Worm (Caenorhabditis elegans): ENCODE results near the gene npr-9.

Gene npr-9

DNA sequence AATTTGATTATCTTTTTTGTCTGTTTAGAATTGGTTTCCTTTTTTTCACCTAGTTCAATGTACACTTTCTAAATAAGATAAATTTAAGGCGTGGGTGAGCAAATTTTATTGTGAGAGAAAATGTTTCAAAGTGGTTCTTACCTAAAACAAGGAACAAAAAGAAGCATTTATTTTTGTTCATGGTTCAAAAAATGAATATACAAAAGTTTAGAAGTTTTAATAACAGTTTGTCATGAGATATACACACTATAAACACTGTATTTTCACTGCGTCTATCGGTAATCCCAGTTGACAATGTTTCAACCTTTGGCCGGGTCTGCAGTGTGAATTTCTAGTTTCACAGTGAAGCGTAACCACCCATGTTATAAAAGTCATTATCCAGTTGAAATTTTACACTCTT lies 14.1 kb upstream of the npr-9 start, which contains the start of gene F08G12.11:
Gene F08G12.11, minus strand, starts transcription at position 181 of the 400 bp plus-strand sequence.
- TF ChIP-seq dmd-4 (tag; optimal IDR thresholded peaks at IDR 0.05; ENCODE audit: borderline replicate concordance) (no peak), fkh-10 (GFP tag; optimal IDR thresholded peaks at IDR 0.05) (no peak), pax-1 (tag; optimal IDR thresholded peaks at IDR 0.05) (no peak), hlh-15 (tag; optimal IDR thresholded peaks at IDR 0.05) (no peak), C08G9.2 (tag; optimal IDR thresholded peaks at IDR 0.05) (no peak)

DNA sequence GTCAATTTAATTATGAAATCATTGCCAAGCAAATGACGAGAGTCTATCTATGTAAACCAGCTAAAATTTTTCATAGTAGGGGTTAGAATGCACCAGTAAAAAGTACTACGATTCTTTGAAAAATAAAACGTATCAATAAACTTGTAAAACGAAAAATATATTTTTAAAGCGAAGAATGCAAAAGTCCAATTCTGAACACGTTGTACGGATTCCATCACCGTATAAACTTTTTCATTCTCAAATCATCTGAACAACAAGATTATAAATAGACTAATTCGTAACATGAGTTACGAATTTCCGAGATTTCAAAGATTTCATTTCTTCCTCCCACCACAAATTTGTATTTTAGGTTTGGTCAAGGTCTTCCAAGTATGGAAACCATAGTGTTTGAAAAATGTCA lies 12.8 kb upstream of the npr-9 start, which contains the start of gene nlp-57:
Gene nlp-57, plus strand, starts transcription at position 301 of the 400 bp plus-strand sequence.
- TF ChIP-seq unc-42 (tag; optimal IDR thresholded peaks at IDR 0.05), result no peak
- no peak for TF ChIP-seq ceh-6 (GFP tag; optimal IDR thresholded peaks at IDR 0.05)
- TF ChIP-seq nhr-232 (tag; optimal IDR thresholded peaks at IDR 0.05), result no peak
- TF ChIP-seq ttx-3 (tag; optimal IDR thresholded peaks at IDR 0.05), result no peak
- TF ChIP-seq gmeb-2 (tag; optimal IDR thresholded peaks at IDR 0.05), result no peak
- no peak for TF ChIP-seq pha-4 (tag; optimal IDR thresholded peaks at IDR 0.05)
- no peak for TF ChIP-seq ets-4 (tag; optimal IDR thresholded peaks at IDR 0.05)
- TF ChIP-seq tbx-2 (tag; optimal IDR thresholded peaks at IDR 0.05), result no peak

- TF ChIP-seq ceh-22 (tag; optimal IDR thresholded peaks at IDR 0.05), result no peak
- no peak for TF ChIP-seq unc-86 (tag; optimal IDR thresholded peaks at IDR 0.05)
- TF ChIP-seq ets-4 (tag; optimal IDR thresholded peaks at IDR 0.05), result no peak
- TF ChIP-seq che-1 (tag; optimal IDR thresholded peaks at IDR 0.05), result no peak
- no peak for TF ChIP-seq ceh-31 (tag; optimal IDR thresholded peaks at IDR 0.05)
- TF ChIP-seq tbx-7 (tag; optimal IDR thresholded peaks at IDR 0.05), result no peak
- no peak for TF ChIP-seq nhr-11 (tag; optimal IDR thresholded peaks at IDR 0.05)
- TF ChIP-seq sox-2 (GFP tag; IDR thresholded peaks at IDR 0.05), result no peak
- no peak for TF ChIP-seq sox-4 (tag; optimal IDR thresholded peaks at IDR 0.05)
- TF ChIP-seq C08G9.2 (tag; optimal IDR thresholded peaks at IDR 0.05), result no peak
- no peak for TF ChIP-seq nhr-232 (tag; optimal IDR thresholded peaks at IDR 0.05)
- no peak for TF ChIP-seq ceh-2 (tag; optimal IDR thresholded peaks at IDR 0.05)
- TF ChIP-seq sdc-2 (tag; optimal IDR thresholded peaks at IDR 0.05), result no peak
- no peak for TF ChIP-seq hlh-13 (GFP tag; optimal IDR thresholded peaks at IDR 0.05)
Measured at ce11 chrX:11317939-11318338, 11.6 kb upstream of the npr-9 start, which contains the start of gene hizr-1. hizr-1 (plus strand) TSS chrX:11318278.

- TF ChIP-seq ceh-45 (GFP tag; IDR thresholded peaks at IDR 0.05) (no peak), nhr-11 (tag; optimal IDR thresholded peaks at IDR 0.05) (no peak), K02D7.2 (tag; optimal IDR thresholded peaks at IDR 0.05) (no peak), ceh-9 (tag; optimal IDR thresholded peaks at IDR 0.05) (no peak), nhr-232 (tag; optimal IDR thresholded peaks at IDR 0.05) (no peak)
Measured at ce11 chrX:11323225-11323624, 6.3 kb upstream of the npr-9 start.

DNA sequence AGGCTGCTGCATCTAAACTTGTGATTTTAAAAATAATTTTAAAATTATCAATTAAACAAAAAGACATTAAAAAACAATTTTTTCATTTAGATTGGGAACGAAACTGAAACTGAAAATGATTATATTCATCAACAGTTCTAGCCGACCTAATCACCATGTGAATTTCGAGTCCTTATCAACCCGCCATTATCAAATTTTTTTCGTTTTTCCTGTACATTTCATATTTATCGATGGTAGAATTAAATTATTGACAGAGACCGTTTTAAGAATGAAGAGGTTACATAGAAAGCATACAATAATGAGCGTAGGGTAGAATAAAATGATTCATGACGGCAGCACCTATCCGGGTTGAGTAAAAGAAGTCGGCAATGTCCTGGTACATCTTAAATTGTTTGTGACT lies 5.3 kb upstream of the npr-9 start, which contains the start of gene asm-2:
Gene asm-2, minus strand, starts transcription at position 12 of the 400 bp plus-strand sequence.
- TF ChIP-seq npax-4 (tag; optimal IDR thresholded peaks at IDR 0.05), result no peak
- TF ChIP-seq ttx-3 (tag; optimal IDR thresholded peaks at IDR 0.05), result no peak
- no peak for TF ChIP-seq nhr-11 (tag; optimal IDR thresholded peaks at IDR 0.05)
- no peak for TF ChIP-seq pqm-1 (tag; optimal IDR thresholded peaks at IDR 0.05)
- TF ChIP-seq sox-4 (tag; optimal IDR thresholded peaks at IDR 0.05), result no peak
- TF ChIP-seq K09A11.1 (tag; optimal IDR thresholded peaks at IDR 0.05; ENCODE audit: insufficient read depth), result no peak
- TF ChIP-seq ahr-1 (tag; optimal IDR thresholded peaks at IDR 0.05), result no peak

ce11 chrX:11326827-11327226 lies 2.7 kb upstream of the npr-9 start, which contains the start of gene ZK455.5:
ZK455.5 (minus strand) TSS chrX:11326927.
- no peak for TF ChIP-seq unc-55 (GFP tag; optimal IDR thresholded peaks at IDR 0.05)
- TF ChIP-seq K02D7.2 (tag; optimal IDR thresholded peaks at IDR 0.05), result no peak
- no peak for TF ChIP-seq hlh-30 (tag; optimal IDR thresholded peaks at IDR 0.05; ENCODE audit: insufficient read depth)
- no peak for TF ChIP-seq ttx-3 (tag; optimal IDR thresholded peaks at IDR 0.05)
- no peak for TF ChIP-seq ama-1 (optimal IDR thresholded peaks at IDR 0.05)
- no peak for TF ChIP-seq ceh-9 (tag; optimal IDR thresholded peaks at IDR 0.05)
- no peak for TF ChIP-seq unc-42 (tag; optimal IDR thresholded peaks at IDR 0.05)
- no peak for TF ChIP-seq pqm-1 (tag; optimal IDR thresholded peaks at IDR 0.05)
- TF ChIP-seq elt-2 (tag; optimal IDR thresholded peaks at IDR 0.05), result no peak
- no peak for TF ChIP-seq pag-3 (tag; optimal IDR thresholded peaks at IDR 0.05; ENCODE audit: borderline replicate concordance)
- TF ChIP-seq F13H6.1 (tag; optimal IDR thresholded peaks at IDR 0.05), result no peak
- TF ChIP-seq ref-2 (tag; optimal IDR thresholded peaks at IDR 0.05), result no peak
- TF ChIP-seq che-1 (tag; optimal IDR thresholded peaks at IDR 0.05), result no peak

Data from whole organism, late embryonic.